Worm (Caenorhabditis elegans) whole organism, L4 larva: Measurements from ENCODE around the gene Y54G2A.16.
A peak's percentile ranks its signal among the peaks of the same experiment; 100 is the strongest.

Experiments
- F10B5.3 ChIP-seq: sonication (generic microtip); optimal IDR thresholded peaks from 2 replicates; lab custom pipeline; 2016; ENCODE audit warnings: mild to moderate bottlenecking, missing genetic modification characterization, missing compliant biosample characterization
- F26F4.8 ChIP-seq: fragments of 200-800 bp; sonication (Bioruptor generic); conservative IDR thresholded peaks from 2 replicates; pipeline ENCODE4 v1.3.6; 2022; ENCODE audit warnings: missing genetic modification characterization, missing compliant biosample characterization
- Y105C5A.15 ChIP-seq: fragments of 200-800 bp; sonication (Bioruptor generic); IDR thresholded peaks from 2 replicates; pipeline ENCODE4 v1.3.6; 2022; ENCODE audit warnings: missing genetic modification characterization, missing compliant biosample characterization
- Y48G9A.11 ChIP-seq: fragments of 200-800 bp; sonication (Bioruptor generic); IDR thresholded peaks from 2 replicates; pipeline ENCODE4 v1.3.6; 2022; ENCODE audit warnings: missing genetic modification reagents, missing genetic modification characterization, missing compliant biosample characterization
- aha-1 ChIP-seq: fragments of 150-350 bp; peaks from one replicate; lab custom pipeline; 2014; ENCODE audit warnings: missing biosample characterization, missing genetic modification characterization
- aly-2 ChIP-seq: sonication (generic microtip); optimal IDR thresholded peaks from 2 replicates; lab custom pipeline; 2018; ENCODE audit warnings: missing biosample characterization, missing genetic modification characterization
- arid-1 ChIP-seq: fragments of 200-800 bp; sonication (Bioruptor generic); conservative IDR thresholded peaks from 2 replicates; pipeline ENCODE4 v1.3.6; 2022; ENCODE audit warnings: missing genetic modification reagents, missing genetic modification characterization, missing compliant biosample characterization
- attf-4 ChIP-seq: sonication (generic microtip); optimal IDR thresholded peaks from 3 replicates; lab custom pipeline; 2017; ENCODE audit warnings: missing biosample characterization, missing genetic modification characterization
- ceh-20 ChIP-seq: fragments of 200-800 bp; sonication (Bioruptor generic); IDR thresholded peaks from 2 replicates; pipeline ENCODE4 v1.3.6; 2022; ENCODE audit warnings: missing genetic modification reagents, missing genetic modification characterization, missing compliant biosample characterization
- ceh-44 ChIP-seq: fragments of 200-800 bp; sonication (Bioruptor generic); IDR thresholded peaks from 2 replicates; pipeline ENCODE4 v1.3.6; 2022; ENCODE audit warnings: missing genetic modification reagents, missing genetic modification characterization, missing compliant biosample characterization
- ceh-62 ChIP-seq: sonication (generic microtip); optimal IDR thresholded peaks from 2 replicates; lab custom pipeline; 2017; ENCODE audit warnings: missing biosample characterization, missing genetic modification characterization
- ceh-82 ChIP-seq: sonication (generic microtip); optimal IDR thresholded peaks from 2 replicates; lab custom pipeline; 2017; ENCODE audit warnings: missing biosample characterization, missing genetic modification characterization
- ces-1 ChIP-seq: fragments of 150-350 bp; sonication (generic microtip); optimal IDR thresholded peaks from 4 replicates; lab custom pipeline; 2014; ENCODE audit warnings: missing biosample characterization, missing genetic modification reagents, missing genetic modification characterization
- daf-8 ChIP-seq: fragments of 200-800 bp; sonication (Bioruptor generic); IDR thresholded peaks from 2 replicates; pipeline ENCODE4 v1.3.6; 2022; ENCODE audit warnings: missing genetic modification characterization, missing compliant biosample characterization
- dmd-6 ChIP-seq: fragments of 200-800 bp; sonication (Bioruptor generic); IDR thresholded peaks from 2 replicates; pipeline ENCODE4 v1.3.6; 2022; ENCODE audit warnings: missing genetic modification reagents, missing genetic modification characterization, missing compliant biosample characterization
- dmd-9 ChIP-seq: fragments of 200-800 bp; sonication (Bioruptor generic); IDR thresholded peaks from 2 replicates; pipeline ENCODE4 v1.3.6; 2022; ENCODE audit warnings: missing genetic modification reagents, missing genetic modification characterization, missing compliant biosample characterization
- duxl-1 ChIP-seq: sonication (generic microtip); optimal IDR thresholded peaks from 2 replicates; lab custom pipeline; 2016; ENCODE audit warnings: mild to moderate bottlenecking, missing genetic modification characterization, moderate library complexity, missing compliant biosample characterization; ENCODE audit not compliant: poor library complexity
- dve-1 ChIP-seq: sonication (generic microtip); optimal IDR thresholded peaks from 2 replicates; lab custom pipeline; 2017; ENCODE audit warnings: antibody characterized with exemption, mild to moderate bottlenecking, missing genetic modification characterization, missing compliant biosample characterization; ENCODE audit not compliant: insufficient read depth
- egl-27 ChIP-seq: sonication (generic microtip); optimal IDR thresholded peaks from 3 replicates; lab custom pipeline; 2017; ENCODE audit warnings: missing biosample characterization, missing genetic modification reagents, missing genetic modification characterization
- egl-43 ChIP-seq: fragments of 200-800 bp; sonication (Bioruptor generic); IDR thresholded peaks from 2 replicates; pipeline ENCODE4 v1.3.6; 2022; ENCODE audit warnings: missing genetic modification reagents, missing genetic modification characterization, missing compliant biosample characterization
- fkh-10 ChIP-seq: fragments of 150-350 bp; optimal IDR thresholded peaks from 2 replicates; lab custom pipeline; 2014; ENCODE audit warnings: missing biosample characterization, missing genetic modification reagents, missing genetic modification characterization
- fos-1 ChIP-seq: fragments of 150-350 bp; optimal IDR thresholded peaks from 2 replicates; lab custom pipeline; 2014; ENCODE audit warnings: missing biosample characterization, missing genetic modification characterization
- hif-1 ChIP-seq, 2 experiments: sonication (generic microtip); optimal IDR thresholded peaks; 2 replicates each; lab custom pipeline; 2016 to 2017; ENCODE audit warnings: missing compliant biosample characterization in 2 of 2, missing genetic modification characterization in 2 of 2, missing genetic modification reagents in 2 of 2, missing genotype in 2 of 2, mild to moderate bottlenecking in 1 of 2
- hlh-11 ChIP-seq: fragments of 200-800 bp; sonication (Bioruptor generic); optimal IDR thresholded peaks from 2 replicates; lab custom pipeline; 2018; ENCODE audit warnings: mild to moderate bottlenecking, missing genetic modification characterization, missing compliant biosample characterization
- hlh-30 ChIP-seq: sonication (generic microtip); optimal IDR thresholded peaks from 2 replicates; lab custom pipeline; 2017; ENCODE audit warnings: antibody characterized with exemption, mild to moderate bottlenecking, missing genetic modification characterization, missing compliant biosample characterization; ENCODE audit not compliant: insufficient read depth
- jun-1 ChIP-seq: fragments of 150-350 bp; optimal IDR thresholded peaks from 2 replicates; lab custom pipeline; 2014; ENCODE audit warnings: missing biosample characterization, missing genetic modification reagents, missing genetic modification characterization
- lim-7 ChIP-seq: fragments of 200-800 bp; sonication (Bioruptor generic); IDR thresholded peaks from 2 replicates; pipeline ENCODE4 v1.3.6; 2022; ENCODE audit warnings: missing genetic modification characterization, missing compliant biosample characterization
- lin-38 ChIP-seq: fragments of 200-800 bp; sonication (Bioruptor generic); IDR thresholded peaks from 2 replicates; pipeline ENCODE4 v1.3.6; 2022; ENCODE audit warnings: missing genetic modification reagents, missing genetic modification characterization, missing compliant biosample characterization
- lsy-2 ChIP-seq, 2 experiments: fragments of 150-350 bp in 1 of 2; sonication (generic microtip) in 1 of 2; optimal IDR thresholded peaks; 2 replicates each; lab custom pipeline; 2014 to 2017; ENCODE audit warnings: missing biosample characterization in 2 of 2, missing genetic modification characterization in 2 of 2
- madf-9 ChIP-seq: fragments of 200-800 bp; sonication (Bioruptor generic); conservative IDR thresholded peaks from 2 replicates; pipeline ENCODE4 v1.3.6; 2022; ENCODE audit warnings: missing genetic modification reagents, missing genetic modification characterization, missing compliant biosample characterization
- mdl-1 ChIP-seq, 2 experiments: fragments of 150-350 bp in 1 of 2; sonication (generic microtip) in 1 of 2; optimal IDR thresholded peaks; 2 replicates each; lab custom pipeline; 2014 to 2017; ENCODE audit warnings: missing biosample characterization in 2 of 2, missing genetic modification characterization in 2 of 2
- mdt-29 ChIP-seq: fragments of 200-800 bp; sonication (Bioruptor generic); IDR thresholded peaks from 2 replicates; pipeline ENCODE4 v1.3.6; 2022; ENCODE audit warnings: missing genetic modification reagents, missing genetic modification characterization, missing compliant biosample characterization
- mxl-3 ChIP-seq: fragments of 200-800 bp; sonication (Bioruptor generic); optimal IDR thresholded peaks from 2 replicates; lab custom pipeline; 2018; ENCODE audit warnings: mild to moderate bottlenecking, missing genetic modification characterization, missing compliant biosample characterization
- nhr-102 ChIP-seq: sonication (generic microtip); optimal IDR thresholded peaks from 2 replicates; lab custom pipeline; 2016; ENCODE audit warnings: mild to moderate bottlenecking, missing genetic modification characterization, moderate library complexity, missing compliant biosample characterization
- nhr-111 ChIP-seq: fragments of 200-800 bp; sonication (Bioruptor generic); optimal IDR thresholded peaks from 2 replicates; lab custom pipeline; 2018; ENCODE audit warnings: mild to moderate bottlenecking, missing genetic modification characterization, missing compliant biosample characterization
- nhr-28 ChIP-seq: fragments of 150-350 bp; optimal IDR thresholded peaks from 2 replicates; lab custom pipeline; 2014; ENCODE audit warnings: missing biosample characterization, missing genetic modification characterization
- nhr-41 ChIP-seq: fragments of 200-800 bp; sonication (Bioruptor generic); IDR thresholded peaks from 2 replicates; pipeline ENCODE4 v1.3.6; 2022; ENCODE audit warnings: missing genetic modification reagents, missing genetic modification characterization, missing compliant biosample characterization
- nhr-6 ChIP-seq: fragments of 150-350 bp; optimal IDR thresholded peaks from 2 replicates; lab custom pipeline; 2014; ENCODE audit warnings: missing biosample characterization, missing genetic modification characterization
- pha-4 ChIP-seq, 2 experiments: fragments of 150-350 bp in 1 of 2; fragments of 200-800 bp in 1 of 2; sonication (Bioruptor generic) in 1 of 2; IDR thresholded peaks in 1 of 2; optimal IDR thresholded peaks in 1 of 2; 2 replicates each; pipeline versions ENCODE4 v1.3.6 to Lab custom; 2014 to 2022; ENCODE audit warnings: missing genetic modification characterization in 2 of 2, missing genetic modification reagents in 2 of 2, missing biosample characterization in 1 of 2, missing compliant biosample characterization in 1 of 2
- php-3 ChIP-seq: fragments of 200-800 bp; sonication (Bioruptor generic); IDR thresholded peaks from 2 replicates; pipeline ENCODE4 v1.3.6; 2022; ENCODE audit warnings: missing genetic modification reagents, missing genetic modification characterization, missing compliant biosample characterization
- pqm-1 ChIP-seq: sonication (generic microtip); optimal IDR thresholded peaks from 2 replicates; lab custom pipeline; 2017; ENCODE audit warnings: missing biosample characterization, missing genetic modification characterization
- rbr-2 ChIP-seq: sonication (generic microtip); optimal IDR thresholded peaks from 2 replicates; lab custom pipeline; 2016; ENCODE audit warnings: missing genotype, missing genetic modification characterization, missing compliant biosample characterization
- spr-1 ChIP-seq: sonication (generic microtip); optimal IDR thresholded peaks from 2 replicates; lab custom pipeline; 2016; ENCODE audit warnings: mild to moderate bottlenecking, missing genetic modification characterization, missing compliant biosample characterization
- tra-1 ChIP-seq: fragments of 200-800 bp; sonication (Bioruptor generic); IDR thresholded peaks from 2 replicates; pipeline ENCODE4 v1.3.6; 2022; ENCODE audit warnings: missing genetic modification reagents, missing genetic modification characterization, missing compliant biosample characterization
- vab-7 ChIP-seq: fragments of 200-800 bp; sonication (Bioruptor generic); IDR thresholded peaks from 2 replicates; pipeline ENCODE4 v1.3.6; 2022; ENCODE audit warnings: missing genetic modification reagents, missing genetic modification characterization, missing compliant biosample characterization
- ztf-7 ChIP-seq: fragments of 150-350 bp; optimal IDR thresholded peaks from 2 replicates; lab custom pipeline; 2014; ENCODE audit warnings: missing biosample characterization, missing genetic modification characterization

Y54G2A.16 gene

DNA sequence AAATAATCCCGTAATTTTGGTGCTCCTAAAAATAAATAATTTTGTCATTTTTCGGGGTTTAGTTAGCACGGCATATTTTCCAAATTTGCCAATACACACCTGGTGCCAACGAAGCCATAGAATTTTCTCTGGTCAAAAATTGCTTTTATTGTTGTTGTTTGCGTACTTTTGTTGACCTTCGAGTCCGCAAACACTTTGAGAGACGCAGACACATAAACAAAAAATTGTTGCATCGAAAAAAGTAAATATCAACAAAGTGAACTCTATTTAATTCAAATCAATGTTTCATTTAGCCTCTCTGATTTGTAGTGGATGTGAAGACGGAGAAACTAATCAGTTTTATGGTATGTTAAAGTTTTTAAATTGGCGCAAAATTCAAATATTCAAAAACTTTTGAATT is 18.4 kb downstream of the Y54G2A.16 start, which contains the start of gene Y54G2A.40 (continued):
- TF ChIP-seq mdt-29, result no peak
- no peak for TF ChIP-seq egl-43 (GFP tag; lab: Robert Waterston, UW)
- no peak for TF ChIP-seq madf-9 (GFP tag; lab: Robert Waterston, UW)
- peak in 1 of 2 experiments; percentile 76 for TF ChIP-seq lsy-2 (tag; optimal IDR thresholded peaks at IDR 0.05; lab: Kevin White, UChicago)
- TF ChIP-seq nhr-102, result no peak
- TF ChIP-seq ceh-44, result no peak
- peak; percentile 30; the same call in 1 of the 2 replicates for TF ChIP-seq lin-38 (GFP tag; lab: Robert Waterston, UW)
- no peak for TF ChIP-seq spr-1 (tag; lab: Kevin White, UChicago)
- no peak for TF ChIP-seq jun-1 (tag; lab: Kevin White, UChicago)
- no peak for TF ChIP-seq duxl-1
- TF ChIP-seq Y48G9A.11 (GFP tag; lab: Robert Waterston, UW), result no peak

DNA sequence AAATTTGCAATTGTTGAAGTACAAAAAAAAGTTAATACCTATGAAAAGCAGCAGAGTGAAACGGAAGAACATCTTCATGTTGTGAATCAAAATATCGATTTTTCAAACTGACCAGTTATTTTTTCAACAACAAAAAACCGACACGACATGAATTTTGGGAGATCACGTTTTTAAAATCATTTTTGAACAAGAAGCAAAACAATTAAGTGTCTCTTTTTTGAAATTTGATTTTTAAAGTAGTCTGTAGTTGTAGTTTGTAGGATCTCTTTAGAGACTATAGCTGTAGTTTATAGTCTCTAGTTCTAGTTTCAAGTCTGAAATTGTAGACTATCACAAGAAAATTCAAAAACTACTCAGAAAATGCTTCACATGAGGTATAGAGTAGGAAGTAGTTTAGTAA is 20.8 kb downstream of the Y54G2A.16 start, which contains the start of gene Y54G2A.15:
Gene Y54G2A.15 (minus strand): TSS at position 101 of the 400 bp plus-strand sequence.
- TF ChIP-seq aha-1 (no peak), Y105C5A.15 (GFP tag; lab: Robert Waterston, UW) (no peak)

DNA sequence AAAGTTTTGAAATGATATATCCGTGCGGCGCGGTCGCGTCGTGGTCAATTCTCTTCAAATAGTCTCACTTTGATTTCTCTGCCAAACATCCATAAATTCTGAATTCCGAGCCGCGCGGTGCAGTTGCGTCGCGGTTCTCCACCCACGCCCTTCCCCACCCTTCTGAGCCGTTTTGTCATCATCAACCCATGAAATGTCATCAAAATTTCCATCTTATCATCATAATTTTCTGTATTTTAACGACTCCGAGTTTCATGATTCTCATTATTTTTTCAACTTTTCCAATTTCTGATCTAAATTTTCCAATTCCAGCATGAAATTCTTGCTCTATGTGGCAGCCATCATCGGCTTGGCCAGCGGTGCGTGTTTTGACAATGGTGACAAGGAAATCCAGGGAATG is 22.5 kb downstream of the Y54G2A.16 start, which contains the start of gene clec-84:
Gene clec-84 (plus strand): TSS at position 301 of the 400 bp plus-strand sequence.
- TF ChIP-seq F26F4.8 (no peak), aly-2 (tag; lab: Kevin White, UChicago) (no peak), ztf-7 (tag; lab: Kevin White, UChicago) (no peak), rbr-2 (tag; lab: Kevin White, UChicago) (no peak), pqm-1 (tag; lab: Kevin White, UChicago) (no peak), tra-1 (GFP tag; lab: Robert Waterston, UW) (no peak), vab-7 (GFP tag; lab: Robert Waterston, UW) (no peak), hlh-30 (no peak), fos-1 (tag; lab: Kevin White, UChicago) (no peak), ceh-20 (GFP tag; lab: Robert Waterston, UW) (no peak), F10B5.3 (tag; lab: Kevin White, UChicago) (no peak), mdl-1 (tag; optimal IDR thresholded peaks at IDR 0.05; lab: Kevin White, UChicago) (no peak), mxl-3 (GFP tag; lab: Kevin White, UChicago) (no peak), fkh-10 (GFP tag; lab: Kevin White, UChicago) (no peak), ces-1 (GFP tag; lab: Kevin White, UChicago) (no peak), egl-27 (tag; lab: Kevin White, UChicago) (no peak), ceh-62 (tag; lab: Kevin White, UChicago) (no peak)

DNA sequence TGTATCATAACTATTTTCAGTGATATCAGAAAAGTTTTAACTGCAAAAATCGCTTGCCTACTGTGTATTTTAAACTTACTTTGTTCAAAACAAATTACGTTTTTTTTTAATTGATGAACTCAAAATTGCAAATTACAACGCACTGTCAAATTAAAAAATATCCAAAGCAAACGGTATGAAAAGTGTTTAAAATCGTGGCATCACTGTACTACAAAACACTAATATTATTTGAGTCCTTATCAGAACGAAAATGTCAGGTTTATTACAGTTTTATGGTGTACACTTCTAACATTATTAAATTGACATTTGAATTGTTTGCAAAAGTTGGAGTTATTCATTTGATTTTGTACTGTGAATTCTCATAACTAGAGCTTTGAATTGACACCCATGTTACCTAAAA is 23.4 kb downstream of the Y54G2A.16 start, which contains the start of gene clec-83:
Gene clec-83 (minus strand): TSS at position 213 of the 400 bp plus-strand sequence.
- TF ChIP-seq vab-7 (GFP tag; lab: Robert Waterston, UW) (no peak), nhr-28 (peak; percentile 82), hif-1 (tag; optimal IDR thresholded peaks at IDR 0.05; lab: Kevin White, UChicago) (no peak), ztf-7 (tag; lab: Kevin White, UChicago) (no peak), lim-7 (GFP tag; lab: Robert Waterston, UW) (no peak), nhr-111 (GFP tag; lab: Kevin White, UChicago) (no peak), daf-8 (GFP tag; lab: Robert Waterston, UW) (no peak), pqm-1 (tag; lab: Kevin White, UChicago) (peak; percentile 58), dmd-6 (GFP tag; lab: Robert Waterston, UW) (peak; percentile 55), ceh-82 (tag; lab: Kevin White, UChicago) (no peak), php-3 (peak; percentile 37; the same call in 1 of the 2 replicates), nhr-41 (no peak), nhr-6 (no peak), pha-4 (GFP tag; IDR thresholded peaks at IDR 0.05; lab: Robert Waterston, UW) (no peak), pha-4 (tag; optimal IDR thresholded peaks at IDR 0.05; lab: Kevin White, UChicago) (no peak), hlh-11 (tag; lab: Kevin White, UChicago) (peak; percentile 11), dmd-9 (GFP tag; lab: Robert Waterston, UW) (no peak), dve-1 (tag; lab: Kevin White, UChicago) (peak; percentile 29), spr-1 (tag; lab: Kevin White, UChicago) (no peak), attf-4 (tag; lab: Kevin White, UChicago) (no peak), arid-1 (no peak)
